Worm (Caenorhabditis elegans) whole organism, early embryonic: ENCODE data around the gene irld-49.

Experiments used
- B0310.2 ChIP-seq: sonication (generic microtip); optimal IDR thresholded peaks from 2 replicates; lab custom pipeline; 2016; ENCODE audit warnings: mild to moderate bottlenecking, missing genetic modification characterization, missing compliant biosample characterization
- F13C5.2 ChIP-seq: sonication (generic microtip); optimal IDR thresholded peaks from 2 replicates; lab custom pipeline; 2017; ENCODE audit warnings: mild to moderate bottlenecking, missing genetic modification characterization, inconsistent platforms, missing compliant biosample characterization
- ama-1 ChIP-seq: fragments of 150-350 bp; optimal IDR thresholded peaks from 2 replicates; lab custom pipeline; 2014
- ceh-13 ChIP-seq: fragments of 200-800 bp; sonication (Bioruptor generic); optimal IDR thresholded peaks from 2 replicates; lab custom pipeline; 2018; ENCODE audit warnings: mild to moderate bottlenecking, missing genetic modification characterization, missing compliant biosample characterization
- flt-1 ChIP-seq: fragments of 200-800 bp; sonication (Bioruptor generic); IDR thresholded peaks from 2 replicates; pipeline ENCODE4 v1.3.6; 2022; ENCODE audit warnings: missing genetic modification characterization, missing compliant biosample characterization
- hmg-4 ChIP-seq: fragments of 200-800 bp; sonication (Bioruptor generic); optimal IDR thresholded peaks from 2 replicates; lab custom pipeline; 2018; ENCODE audit warnings: mild to moderate bottlenecking, missing genetic modification characterization, missing compliant biosample characterization
- hnd-1 ChIP-seq: sonication (generic microtip); optimal IDR thresholded peaks from 2 replicates; lab custom pipeline; 2016; ENCODE audit warnings: missing genetic modification characterization, missing compliant biosample characterization
- pes-1 ChIP-seq: fragments of 200-800 bp; sonication (Bioruptor generic); IDR thresholded peaks from 2 replicates; pipeline ENCODE4 v1.3.6; 2022; ENCODE audit warnings: missing genetic modification reagents, missing genetic modification characterization, missing compliant biosample characterization
- scrt-1 ChIP-seq: fragments of 200-800 bp; sonication (Bioruptor generic); IDR thresholded peaks from 2 replicates; pipeline ENCODE4 v1.3.6; 2022; ENCODE audit warnings: missing genetic modification characterization, missing compliant biosample characterization
- tbx-37 ChIP-seq: fragments of 200-800 bp; sonication (Bioruptor generic); conservative IDR thresholded peaks from 2 replicates; pipeline ENCODE4 v1.3.6; 2022; ENCODE audit warnings: missing genetic modification reagents, missing genetic modification characterization, missing compliant biosample characterization
- tra-4 ChIP-seq: sonication (generic microtip); optimal IDR thresholded peaks from 2 replicates; lab custom pipeline; 2017; ENCODE audit warnings: missing genetic modification characterization, missing compliant biosample characterization

- no peak for TF ChIP-seq hmg-4 (GFP tag; lab: Kevin White, UChicago)
- TF ChIP-seq ama-1 (lab: Kevin White, UChicago) = no peak
- no peak for TF ChIP-seq pes-1
- TF ChIP-seq flt-1 (GFP tag; lab: Robert Waterston, UW) = no peak
- no peak for TF ChIP-seq tbx-37 (GFP tag; lab: Robert Waterston, UW)
- no peak for TF ChIP-seq scrt-1 (GFP tag; lab: Robert Waterston, UW)
- TF ChIP-seq ceh-13 (GFP tag; lab: Kevin White, UChicago) = no peak
- TF ChIP-seq F13C5.2 (tag; lab: Kevin White, UChicago) = no peak
- no peak for TF ChIP-seq hnd-1
- no peak for TF ChIP-seq B0310.2
- no peak for TF ChIP-seq tra-4 (tag; lab: Kevin White, UChicago)
These were observed 16.4 kb upstream of the irld-49 start, which contains the start of the genes ZK355.3 and ZK355.8 for ce11 chrII:2927533-2927932.
